Worm (Caenorhabditis elegans): ENCODE measurements around the gene nspc-15.

DNA sequence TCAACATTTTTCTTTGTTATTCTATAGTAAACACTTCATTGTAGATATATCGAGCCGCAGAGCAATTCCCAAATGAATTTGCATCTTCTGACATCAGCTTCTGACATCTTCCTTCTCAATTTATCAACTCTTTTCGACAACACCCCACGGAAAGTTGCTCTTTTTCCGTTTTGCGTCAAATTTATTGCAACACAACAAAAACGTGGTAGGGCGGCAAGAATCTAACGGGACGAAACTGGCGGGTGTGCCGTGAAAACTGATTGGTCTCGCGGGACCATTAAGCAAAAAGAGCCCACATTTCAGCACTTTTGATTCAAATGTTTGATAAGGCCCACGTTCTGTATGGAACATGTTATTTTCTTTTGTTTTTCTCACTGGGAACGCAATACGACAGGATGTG is 44.2 kb downstream of the nspc-15 start:
- no peak for TF ChIP-seq ztf-23 (GFP tag; IDR thresholded peaks at IDR 0.05)
- TF ChIP-seq T22C8.4 (GFP tag; IDR thresholded peaks at IDR 0.05) = no peak
- no peak for TF ChIP-seq flt-1 (GFP tag; IDR thresholded peaks at IDR 0.05)
- no peak for TF ChIP-seq ztf-29 (GFP tag; IDR thresholded peaks at IDR 0.05)
- TF ChIP-seq klf-2 (GFP tag; conservative IDR thresholded peaks at IDR 0.05) = no peak
- no peak for TF ChIP-seq med-1 (GFP tag; optimal IDR thresholded peaks at IDR 0.05; ENCODE audit: insufficient read depth)
- TF ChIP-seq cog-1 (tag; optimal IDR thresholded peaks at IDR 0.05) = no peak
- no peak for TF ChIP-seq ref-1 (GFP tag; conservative IDR thresholded peaks at IDR 0.05)

Data from whole organism, midembryonic.